Worm (Caenorhabditis elegans) whole organism, L2 larva: ENCODE measurements around the gene fan-1.

ENCODE experiments used
- nhr-6 ChIP-seq: fragments of 150-350 bp; optimal IDR thresholded peaks from 2 replicates; lab custom pipeline; 2014; ENCODE audit warnings: missing biosample characterization, missing genetic modification characterization
- zag-1 ChIP-seq: fragments of 150-350 bp; optimal IDR thresholded peaks from 2 replicates; lab custom pipeline; 2014; ENCODE audit warnings: missing biosample characterization, missing genetic modification characterization

- TF ChIP-seq zag-1 (tag; lab: Kevin White, UChicago) (no peak), nhr-6 (tag; lab: Kevin White, UChicago) (no peak)
These were observed 11.9 kb downstream of the fan-1 start, which contains the start of gene best-9 for ce11 chrIV:6560434-6560833.
